Worm (Caenorhabditis elegans) whole organism, young adult: ENCODE data around the gene C17E7.13.

Experiments used
- C06A6.2 ChIP-seq: fragments of 200-800 bp; sonication (Bioruptor generic); conservative IDR thresholded peaks from 2 replicates; pipeline ENCODE4 v1.3.6; 2022; ENCODE audit warnings: missing genetic modification characterization, missing compliant biosample characterization
- F10E7.11 ChIP-seq: sonication (generic microtip); optimal IDR thresholded peaks from 2 replicates; lab custom pipeline; 2017; ENCODE audit warnings: mild to moderate bottlenecking, missing genetic modification characterization, moderate library complexity, missing compliant biosample characterization
- F22D6.2 ChIP-seq: sonication (generic microtip); optimal IDR thresholded peaks from 2 replicates; lab custom pipeline; 2016; ENCODE audit warnings: mild to moderate bottlenecking, missing genetic modification characterization, missing compliant biosample characterization
- F37B4.10 ChIP-seq: fragments of 200-800 bp; sonication (Bioruptor generic); IDR thresholded peaks from 2 replicates; pipeline ENCODE4 v1.3.6; 2022; ENCODE audit warnings: missing genetic modification characterization, missing compliant biosample characterization
- F49E8.2 ChIP-seq: sonication (generic microtip); optimal IDR thresholded peaks from 3 replicates; lab custom pipeline; 2017; ENCODE audit warnings: missing genetic modification characterization, mild to moderate bottlenecking, missing compliant biosample characterization, antibody characterized with exemption, moderate library complexity; ENCODE audit not compliant: insufficient read depth
- F52B5.7 ChIP-seq: sonication (generic microtip); optimal IDR thresholded peaks from 2 replicates; lab custom pipeline; 2016; ENCODE audit warnings: mild to moderate bottlenecking, missing genetic modification characterization, missing compliant biosample characterization
- F57A8.1 ChIP-seq: fragments of 200-800 bp; sonication (Bioruptor generic); optimal IDR thresholded peaks from 2 replicates; lab custom pipeline; 2018; ENCODE audit warnings: mild to moderate bottlenecking, missing genetic modification characterization, moderate library complexity, missing compliant biosample characterization
- K11D2.4 ChIP-seq: fragments of 200-800 bp; sonication (Bioruptor generic); IDR thresholded peaks from 2 replicates; pipeline ENCODE4 v1.3.6; 2022; ENCODE audit warnings: missing genetic modification reagents, missing genetic modification characterization, missing compliant biosample characterization
- K12H6.12 ChIP-seq: fragments of 200-800 bp; sonication (Bioruptor generic); optimal IDR thresholded peaks from 2 replicates; lab custom pipeline; 2018; ENCODE audit warnings: mild to moderate bottlenecking, missing genetic modification characterization, missing compliant biosample characterization
- ZK185.1 ChIP-seq: sonication (generic microtip); optimal IDR thresholded peaks from 2 replicates; lab custom pipeline; 2016; ENCODE audit warnings: mild to moderate bottlenecking, missing genetic modification characterization, missing compliant biosample characterization; ENCODE audit not compliant: poor library complexity, severe bottlenecking
- athp-1 ChIP-seq: sonication (generic microtip); optimal IDR thresholded peaks from 2 replicates; lab custom pipeline; 2017; ENCODE audit warnings: mild to moderate bottlenecking, missing genetic modification characterization, missing compliant biosample characterization
- attf-3 ChIP-seq: fragments of 200-800 bp; sonication (Bioruptor generic); conservative IDR thresholded peaks from 2 replicates; pipeline ENCODE4 v1.3.6; 2022; ENCODE audit warnings: missing genetic modification reagents, missing genetic modification characterization, missing compliant biosample characterization
- attf-5 ChIP-seq: fragments of 200-800 bp; sonication (Bioruptor generic); optimal IDR thresholded peaks from 2 replicates; lab custom pipeline; 2018; ENCODE audit warnings: mild to moderate bottlenecking, missing genetic modification characterization, missing compliant biosample characterization
- ceh-27 ChIP-seq: fragments of 200-800 bp; sonication (Bioruptor generic); optimal IDR thresholded peaks from 2 replicates; lab custom pipeline; 2018; ENCODE audit warnings: mild to moderate bottlenecking, missing genetic modification characterization, moderate library complexity, missing compliant biosample characterization
- ceh-40 ChIP-seq: fragments of 200-800 bp; sonication (Bioruptor generic); IDR thresholded peaks from 2 replicates; pipeline ENCODE4 v1.3.6; 2022; ENCODE audit warnings: missing genetic modification characterization, missing compliant biosample characterization
- egrh-3 ChIP-seq: fragments of 200-800 bp; sonication (Bioruptor generic); IDR thresholded peaks from 2 replicates; pipeline ENCODE4 v1.3.6; 2022; ENCODE audit warnings: missing genetic modification reagents, missing genetic modification characterization, missing compliant biosample characterization
- ets-4 ChIP-seq: fragments of 200-800 bp; sonication (Bioruptor generic); optimal IDR thresholded peaks from 2 replicates; lab custom pipeline; 2018; ENCODE audit warnings: mild to moderate bottlenecking, missing genetic modification characterization, missing compliant biosample characterization
- gei-17 ChIP-seq: fragments of 200-800 bp; sonication (Bioruptor generic); optimal IDR thresholded peaks from 2 replicates; lab custom pipeline; 2018; ENCODE audit warnings: mild to moderate bottlenecking, missing genetic modification characterization, missing compliant biosample characterization
- him-1 ChIP-seq: sonication (generic microtip); optimal IDR thresholded peaks from 2 replicates; lab custom pipeline; 2016; ENCODE audit warnings: missing genotype, missing genetic modification reagents, missing genetic modification characterization, missing compliant biosample characterization
- hlh-26 ChIP-seq: fragments of 200-800 bp; sonication (Bioruptor generic); conservative IDR thresholded peaks from 2 replicates; pipeline ENCODE4 v1.3.6; 2022; ENCODE audit warnings: missing genetic modification reagents, missing genetic modification characterization, missing compliant biosample characterization
- let-607 ChIP-seq, 2 experiments: fragments of 200-800 bp in 1 of 2; sonication (Bioruptor generic) in 1 of 2; sonication (generic microtip) in 1 of 2; optimal IDR thresholded peaks; 2 replicates each; lab custom pipeline; 2016 to 2018; ENCODE audit warnings: mild to moderate bottlenecking in 2 of 2, missing compliant biosample characterization in 2 of 2, missing genetic modification characterization in 2 of 2, moderate library complexity in 2 of 2, missing genotype in 1 of 2
- lin-40 ChIP-seq: sonication (generic microtip); optimal IDR thresholded peaks from 2 replicates; lab custom pipeline; 2016; ENCODE audit warnings: missing genetic modification characterization, mild to moderate bottlenecking, missing compliant biosample characterization, missing genotype, missing genetic modification reagents
- lin-54 ChIP-seq: fragments of 200-800 bp; sonication (Bioruptor generic); optimal IDR thresholded peaks from 2 replicates; lab custom pipeline; 2018; ENCODE audit warnings: mild to moderate bottlenecking, missing genetic modification characterization, missing compliant biosample characterization
- lsy-27 ChIP-seq: sonication (generic microtip); optimal IDR thresholded peaks from 2 replicates; lab custom pipeline; 2017; ENCODE audit warnings: missing genetic modification characterization, mild to moderate bottlenecking, missing compliant biosample characterization, antibody characterized with exemption, missing genotype, borderline replicate concordance; ENCODE audit not compliant: insufficient read depth
- nfya-2 ChIP-seq: fragments of 200-800 bp; sonication (Bioruptor generic); IDR thresholded peaks from 2 replicates; pipeline ENCODE4 v1.3.6; 2022; ENCODE audit warnings: missing genetic modification reagents, missing genetic modification characterization, missing compliant biosample characterization
- nhr-80 ChIP-seq: sonication (generic microtip); optimal IDR thresholded peaks from 2 replicates; lab custom pipeline; 2016; ENCODE audit warnings: missing genetic modification characterization, missing compliant biosample characterization
- rcor-1 ChIP-seq: fragments of 200-800 bp; sonication (Bioruptor generic); IDR thresholded peaks from 2 replicates; pipeline ENCODE4 v1.3.6; 2022; ENCODE audit warnings: missing genetic modification reagents, missing genetic modification characterization, missing compliant biosample characterization
- tbx-9 ChIP-seq: sonication (generic microtip); optimal IDR thresholded peaks from 2 replicates; lab custom pipeline; 2016; ENCODE audit warnings: borderline replicate concordance, missing genetic modification characterization, inconsistent platforms, missing compliant biosample characterization
- xnd-1 ChIP-seq: sonication (generic microtip); optimal IDR thresholded peaks from 2 replicates; lab custom pipeline; 2016; ENCODE audit warnings: missing genotype, missing genetic modification reagents, missing genetic modification characterization, missing compliant biosample characterization
- zfh-2 ChIP-seq: fragments of 200-800 bp; sonication (Bioruptor generic); conservative IDR thresholded peaks from 2 replicates; pipeline ENCODE4 v1.3.6; 2022; ENCODE audit warnings: missing genetic modification reagents, missing genetic modification characterization, missing compliant biosample characterization
- ztf-18 ChIP-seq: sonication (generic microtip); optimal IDR thresholded peaks from 2 replicates; lab custom pipeline; 2016; ENCODE audit warnings: missing genotype, mild to moderate bottlenecking, missing genetic modification characterization, missing compliant biosample characterization
- ztf-22 ChIP-seq: fragments of 200-800 bp; sonication (Bioruptor generic); optimal IDR thresholded peaks from 2 replicates; lab custom pipeline; 2018; ENCODE audit warnings: mild to moderate bottlenecking, missing genetic modification characterization, moderate library complexity, missing compliant biosample characterization

The C17E7.13 gene

ce11 chrV:3889113-3889512, at the start of gene C17E7.13:
C17E7.13 (minus strand) TSS chrV:3889288.
- TF ChIP-seq F10E7.11 (tag; lab: Kevin White, UChicago) = no peak
- no peak for TF ChIP-seq ZK185.1 (tag; lab: Kevin White, UChicago)
- peak; percentile 8 for TF ChIP-seq nhr-80 (tag; lab: Kevin White, UChicago)

ce11 chrV:3938789-3939188, 49.7 kb upstream of the C17E7.13 start, which contains the start of gene cyp-35B1:
cyp-35B1 (plus strand) TSS chrV:3939032.
- no peak for TF ChIP-seq tbx-9 (tag; lab: Kevin White, UChicago)
- TF ChIP-seq ceh-40 (GFP tag; lab: Robert Waterston, UW) = no peak
- no peak for TF ChIP-seq C06A6.2 (GFP tag; lab: Robert Waterston, UW)
- no peak for TF ChIP-seq ztf-18
- TF ChIP-seq K11D2.4 = no peak
- no peak for TF ChIP-seq ZK185.1 (tag; lab: Kevin White, UChicago)
- no peak for TF ChIP-seq lsy-27 (tag; lab: Kevin White, UChicago)
- TF ChIP-seq lin-40 = no peak
- no peak for TF ChIP-seq xnd-1
- TF ChIP-seq him-1 (tag; lab: Kevin White, UChicago) = no peak
- no peak for TF ChIP-seq attf-3 (GFP tag; lab: Robert Waterston, UW)
- TF ChIP-seq F37B4.10 (GFP tag; lab: Robert Waterston, UW) = no peak
- no peak for TF ChIP-seq K12H6.12 (tag; lab: Kevin White, UChicago)
- TF ChIP-seq F49E8.2 (tag; lab: Kevin White, UChicago) = no peak
- no peak for TF ChIP-seq attf-5 (GFP tag; lab: Kevin White, UChicago)

ce11 chrV:3935892-3936478, 46.9 kb upstream of the C17E7.13 start, which contains the start of gene cyp-35A5:
cyp-35A5 (plus strand) TSS chrV:3936326.
- peak; percentile 5 for TF ChIP-seq nhr-80 (tag; lab: Kevin White, UChicago)
- no peak for TF ChIP-seq F52B5.7 (tag; lab: Kevin White, UChicago)

- TF ChIP-seq ztf-22 (GFP tag; lab: Kevin White, UChicago) = no peak
- TF ChIP-seq gei-17 (GFP tag; lab: Kevin White, UChicago) = no peak
- no peak for TF ChIP-seq lsy-27 (tag; lab: Kevin White, UChicago)
- no peak for TF ChIP-seq hlh-26 (GFP tag; lab: Robert Waterston, UW)
- no peak for TF ChIP-seq F22D6.2 (tag; lab: Kevin White, UChicago)
- no peak for TF ChIP-seq F57A8.1
- no peak for TF ChIP-seq let-607 (tag; optimal IDR thresholded peaks at IDR 0.05; lab: Kevin White, UChicago)
- TF ChIP-seq zfh-2 = no peak
- TF ChIP-seq tbx-9 (tag; lab: Kevin White, UChicago) = no peak
- TF ChIP-seq lin-54 = no peak
- no peak for TF ChIP-seq athp-1
- TF ChIP-seq ets-4 (GFP tag; lab: Kevin White, UChicago) = no peak
- no peak for TF ChIP-seq ZK185.1 (tag; lab: Kevin White, UChicago)
- no peak for TF ChIP-seq rcor-1 (GFP tag; lab: Robert Waterston, UW)
- no peak for TF ChIP-seq egrh-3 (GFP tag; lab: Robert Waterston, UW)
- no peak for TF ChIP-seq nfya-2
- TF ChIP-seq ceh-27 (GFP tag; lab: Kevin White, UChicago) = no peak
Measured at ce11 chrV:3931326-3931725, 42.2 kb upstream of the C17E7.13 start, which contains the start of gene srx-63. srx-63 (plus strand) TSS chrV:3931626.
